Worm (Caenorhabditis elegans) whole organism, late embryonic: ENCODE results near the gene C43H6.4.

Source experiments
- C08G9.2 ChIP-seq: sonication (generic microtip); optimal IDR thresholded peaks from 2 replicates; lab custom pipeline; 2016; ENCODE audit warnings: mild to moderate bottlenecking, missing genetic modification characterization, moderate library complexity, missing compliant biosample characterization
- ama-1 ChIP-seq: fragments of 150-350 bp; optimal IDR thresholded peaks from 2 replicates; lab custom pipeline; 2014
- hlh-6 ChIP-seq: sonication (generic microtip); optimal IDR thresholded peaks from 2 replicates; lab custom pipeline; 2016; ENCODE audit warnings: missing genotype, missing genetic modification characterization, missing compliant biosample characterization
- ttx-3 ChIP-seq: sonication (generic microtip); optimal IDR thresholded peaks from 2 replicates; lab custom pipeline; 2016; ENCODE audit warnings: missing genetic modification reagents, missing genetic modification characterization, missing compliant biosample characterization
- unc-3 ChIP-seq, 2 experiments: fragments of 200-800 bp in 1 of 2; sonication (Bioruptor generic) in 1 of 2; sonication (generic microtip) in 1 of 2; conservative IDR thresholded peaks in 1 of 2; optimal IDR thresholded peaks in 1 of 2; 2 replicates each; pipeline versions ENCODE4 v1.3.6 to Lab custom; 2016 to 2022; ENCODE audit warnings: missing compliant biosample characterization in 2 of 2, missing genetic modification characterization in 2 of 2, missing genetic modification reagents in 1 of 2
- unc-86 ChIP-seq: sonication (generic microtip); optimal IDR thresholded peaks from 2 replicates; lab custom pipeline; 2016; ENCODE audit warnings: missing genetic modification characterization, missing compliant biosample characterization

DNA sequence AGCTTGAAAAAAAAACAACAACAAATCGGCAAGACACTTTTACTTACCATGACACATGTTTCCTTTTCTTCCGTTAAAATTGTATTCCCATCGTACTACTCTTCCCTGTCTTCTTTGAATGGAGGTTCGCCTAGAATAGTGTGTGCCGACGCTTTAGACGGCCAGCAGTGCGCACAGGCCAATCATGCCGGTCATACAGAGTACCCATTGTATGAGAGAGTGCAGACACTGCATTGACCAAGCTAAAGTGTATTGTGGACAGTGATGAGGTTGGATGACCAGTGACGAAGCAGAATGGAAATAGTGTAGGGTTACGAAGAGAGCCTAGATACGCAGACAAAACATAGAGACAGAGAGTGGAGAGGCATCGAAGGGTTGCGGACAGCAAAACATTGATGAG is 1.9 kb upstream of the C43H6.4 start, which contains the start of gene dhhc-9:
- TF ChIP-seq unc-86 (tag; lab: Kevin White, UChicago) (no peak), ama-1 (lab: Kevin White, UChicago) (no peak), ttx-3 (tag; lab: Kevin White, UChicago) (no peak), C08G9.2 (tag; lab: Kevin White, UChicago) (no peak), unc-3 (GFP tag; conservative IDR thresholded peaks at IDR 0.05; lab: Robert Waterston, UW) (no peak), unc-3 (tag; optimal IDR thresholded peaks at IDR 0.05; lab: Kevin White, UChicago) (no peak), hlh-6 (tag; lab: Kevin White, UChicago) (no peak)
